Fruit fly (Drosophila melanogaster) whole organism, larva: ENCODE data around the gene CG31872.

Experiments
- noc ChIP-seq: fragments of 200-800 bp; sonication (Bioruptor generic); optimal IDR thresholded peaks from 3 replicates; lab custom pipeline; 2019; ENCODE audit warnings: missing biosample characterization, mild to moderate bottlenecking, missing genetic modification characterization, moderate library complexity

The CG31872 gene

dm6 chr2L:10687009-10687793 is 47.5 kb downstream of the CG31872 start, which contains the start of gene CG7296:
CG7296 (minus strand) TSS chr2L:10687066.
- TF ChIP-seq noc (tag; lab: Kevin White, UChicago): no peak

dm6 chr2L:10687794-10688185 is 48.1 kb downstream of the CG31872 start:
- TF ChIP-seq noc (tag; lab: Kevin White, UChicago): no peak

dm6 chr2L:10688764-10689163 is 49.0 kb downstream of the CG31872 start:
- no peak for TF ChIP-seq noc (tag; lab: Kevin White, UChicago)

- TF ChIP-seq noc (tag; lab: Kevin White, UChicago): no peak
Measured at dm6 chr2L:10689221-10690034, 49.7 kb downstream of the CG31872 start, which contains the start of gene CG7294. CG7294 (minus strand) TSS chr2L:10689271.

- TF ChIP-seq noc (tag; lab: Kevin White, UChicago): no peak
Measured at dm6 chr2L:10693018-10693417, 53.3 kb downstream of the CG31872 start.
